Worm (Caenorhabditis elegans): ENCODE data around the gene ZK637.4.
A peak's percentile ranks its signal among the peaks of the same experiment; 100 is the strongest.

Gene ZK637.4

ce11 chrIII:8873990-8874668 lies 19.4 kb upstream of the ZK637.4 start (continued):
- TF ChIP-seq nhr-28 (tag; optimal IDR thresholded peaks at IDR 0.05) (no peak), nhr-71 (tag; optimal IDR thresholded peaks at IDR 0.05) (peak; percentile 92), efl-1 (optimal IDR thresholded peaks at IDR 0.05) (peak; percentile 75 to 76), efl-1 (GFP tag; optimal IDR thresholded peaks at IDR 0.05 in 1 of 2) (peak; percentile 25 to 94), grh-1 (GFP tag; IDR thresholded peaks at IDR 0.05) (no peak), C16A3.4 (tag; optimal IDR thresholded peaks at IDR 0.05) (peak; percentile 74), fos-1 (tag; optimal IDR thresholded peaks at IDR 0.05) (peak; percentile 72), elt-2 (tag; optimal IDR thresholded peaks at IDR 0.05) (no peak), nhr-47 (tag; optimal IDR thresholded peaks at IDR 0.05) (peak; percentile 85), aha-1 (tag; optimal IDR thresholded peaks at IDR 0.05) (no peak), rnt-1 (tag; optimal IDR thresholded peaks at IDR 0.05) (peak; percentile 82), nhr-85 (tag) (peak; percentile 80), hpl-2 (GFP tag; optimal IDR thresholded peaks at IDR 0.05) (no peak), isw-1 (GFP tag; IDR thresholded peaks at IDR 0.05) (peak; percentile 62), zag-1 (tag; optimal IDR thresholded peaks at IDR 0.05) (peak; percentile 72), nhr-77 (tag; optimal IDR thresholded peaks at IDR 0.05) (no peak), hlh-4 (tag; optimal IDR thresholded peaks at IDR 0.05) (no peak), irx-1 (tag; optimal IDR thresholded peaks at IDR 0.05) (peak; percentile 54), mep-1 (tag; optimal IDR thresholded peaks at IDR 0.05) (peak; percentile 57), nhr-19 (GFP tag; conservative IDR thresholded peaks at IDR 0.05) (peak; percentile 78), lin-13 (GFP tag; optimal IDR thresholded peaks at IDR 0.05) (no peak), ama-1 (optimal IDR thresholded peaks at IDR 0.05) (peak; percentile 71), lsy-2 (tag; optimal IDR thresholded peaks at IDR 0.05) (peak; percentile 74 to 88), skn-1 (tag; optimal IDR thresholded peaks at IDR 0.05) (no peak), sup-37 (GFP tag; optimal IDR thresholded peaks at IDR 0.05) (no peak), snpc-4 (tag; optimal IDR thresholded peaks at IDR 0.05) (peak; percentile 25), efl-3 (GFP tag; optimal IDR thresholded peaks at IDR 0.05) (no peak), nhr-20 (tag; optimal IDR thresholded peaks at IDR 0.05) (peak; percentile 79), dpl-1 (GFP tag; optimal IDR thresholded peaks at IDR 0.05) (peak; percentile 43 to 53 (median 51)), lin-35 (GFP tag; optimal IDR thresholded peaks at IDR 0.05) (peak; percentile 44 to 75), ztf-11 (tag; optimal IDR thresholded peaks at IDR 0.05) (peak in 1 of 2 experiments; percentile 82), snu-23 (GFP tag; optimal IDR thresholded peaks at IDR 0.05) (peak; percentile 94), tlp-1 (tag; optimal IDR thresholded peaks at IDR 0.05) (no peak), ces-1 (GFP tag; optimal IDR thresholded peaks at IDR 0.05) (no peak), xbp-1 (tag; optimal IDR thresholded peaks at IDR 0.05) (peak; percentile 66), ztf-4 (tag; optimal IDR thresholded peaks at IDR 0.05) (peak; percentile 64), nhr-11 (tag; optimal IDR thresholded peaks at IDR 0.05) (peak; percentile 42), jun-1 (tag; optimal IDR thresholded peaks at IDR 0.05) (peak; percentile 66), C04F5.9 (tag; optimal IDR thresholded peaks at IDR 0.05) (peak; percentile 59), unc-130 (tag; optimal IDR thresholded peaks at IDR 0.05) (no peak), fkh-4 (tag; optimal IDR thresholded peaks at IDR 0.05; ENCODE audit: borderline replicate concordance) (no peak), ceh-8 (GFP tag; optimal IDR thresholded peaks at IDR 0.05) (no peak), lir-3 (tag; optimal IDR thresholded peaks at IDR 0.05; ENCODE audit: poor library complexity) (peak; percentile 65), pqm-1 (tag; optimal IDR thresholded peaks at IDR 0.05) (no peak), swsn-7 (tag; optimal IDR thresholded peaks at IDR 0.05) (peak; percentile 88), nhr-90 (tag; optimal IDR thresholded peaks at IDR 0.05; ENCODE audit: poor library complexity) (no peak), C34B4.2 (tag; optimal IDR thresholded peaks at IDR 0.05) (peak; percentile 59), mab-9 (GFP tag; IDR thresholded peaks at IDR 0.05) (peak; percentile 32; the same call in 1 of the 2 replicates), ceh-88 (GFP tag; IDR thresholded peaks at IDR 0.05) (no peak)

All from whole organism, L1 larva.